Fruit fly (Drosophila melanogaster): Measurements from ENCODE around the gene CG7974.

DNA sequence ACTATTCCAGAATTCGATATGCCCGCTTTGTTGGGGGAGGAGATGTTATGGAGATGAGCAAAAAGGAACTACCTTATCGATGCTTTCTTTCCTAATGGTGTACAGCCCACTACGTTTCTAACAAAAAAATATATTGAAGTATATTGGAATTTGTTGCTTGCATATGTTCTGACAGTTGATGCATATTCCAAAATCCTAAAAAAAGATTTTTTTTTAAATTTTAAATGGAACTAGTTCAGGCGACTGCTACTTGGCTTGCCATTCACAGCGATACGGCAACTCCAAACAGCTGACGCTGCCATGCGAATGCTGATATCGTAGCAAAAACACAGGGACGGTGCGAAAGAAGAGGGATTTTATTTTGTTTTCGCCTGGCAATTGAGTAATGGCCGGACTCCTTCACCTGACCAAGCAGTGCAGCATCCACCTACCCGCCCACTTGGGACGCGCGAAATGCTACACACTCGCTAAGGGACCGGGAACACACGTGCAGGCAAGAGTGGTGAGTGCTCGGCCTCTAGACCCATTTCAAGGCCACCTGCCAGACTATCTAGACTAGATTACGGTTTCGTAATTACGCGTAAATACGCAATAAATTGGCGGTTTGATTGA lies 46.7 kb upstream of the CG7974 start, which contains the start of the genes CG13926, ABCB7 and CG33230:
- TF ChIP-seq cic (GFP tag; optimal IDR thresholded peaks at IDR 0.05) (no peak), toe (GFP tag; optimal IDR thresholded peaks at IDR 0.05) (peak; percentile 24), kay (GFP tag; ENCODE audit: borderline replicate concordance) (no peak), Crg-1 (GFP tag; optimal IDR thresholded peaks at IDR 0.05) (peak; percentile 18), CG33017 (tag; optimal IDR thresholded peaks at IDR 0.05) (no peak), CG14711 (tag; optimal IDR thresholded peaks at IDR 0.05) (peak; percentile 55), pad (GFP tag; optimal IDR thresholded peaks at IDR 0.05) (peak; percentile 10), Mnt (GFP tag; optimal IDR thresholded peaks at IDR 0.05) (peak; percentile 70), tj (GFP tag; optimal IDR thresholded peaks at IDR 0.05) (peak; percentile 60), CG11617 (GFP tag; optimal IDR thresholded peaks at IDR 0.05) (peak; percentile 66), bab1 (GFP tag; optimal IDR thresholded peaks at IDR 0.05) (peak; percentile 67)

Data from whole organism, adult.